Worm (Caenorhabditis elegans): ENCODE measurements around the gene nhr-141.

nhr-141 gene

DNA sequence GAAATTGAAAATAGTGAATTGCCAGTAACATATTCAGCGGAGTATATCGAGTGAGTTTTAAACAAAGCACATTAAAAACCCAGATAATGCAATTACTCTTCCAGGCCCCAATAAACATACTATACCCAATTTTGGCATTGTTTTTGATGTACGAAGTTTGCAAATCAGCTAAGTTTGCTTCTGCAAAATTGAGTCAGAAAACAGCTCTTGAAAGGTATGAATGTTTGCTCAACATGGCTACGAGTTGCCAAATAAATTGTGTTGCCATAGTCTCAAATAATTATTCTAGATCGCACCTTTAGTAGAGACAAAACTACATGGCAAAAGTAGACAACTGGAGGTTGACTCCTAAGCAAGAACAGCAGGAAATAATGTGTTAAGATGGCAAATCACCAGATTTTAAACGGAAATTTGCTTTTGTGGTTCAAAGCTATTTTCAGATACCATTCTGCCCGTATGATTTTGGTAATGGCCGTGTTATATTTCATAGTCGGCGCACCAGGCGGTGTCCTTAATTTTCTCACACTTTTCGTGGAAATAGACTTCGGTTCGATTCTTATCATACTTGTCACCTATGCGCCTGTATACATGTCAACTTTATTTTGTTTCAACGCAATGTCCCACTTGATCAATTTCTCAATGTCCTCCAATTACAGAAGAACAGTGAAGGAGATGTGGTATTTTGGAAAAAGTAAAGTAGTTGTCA lies 11.9 kb upstream of the nhr-141 start:
- TF ChIP-seq ref-1 (GFP tag; conservative IDR thresholded peaks at IDR 0.05) (no peak), ztf-29 (GFP tag; IDR thresholded peaks at IDR 0.05) (no peak), tab-1 (GFP tag; IDR thresholded peaks at IDR 0.05) (no peak)

DNA sequence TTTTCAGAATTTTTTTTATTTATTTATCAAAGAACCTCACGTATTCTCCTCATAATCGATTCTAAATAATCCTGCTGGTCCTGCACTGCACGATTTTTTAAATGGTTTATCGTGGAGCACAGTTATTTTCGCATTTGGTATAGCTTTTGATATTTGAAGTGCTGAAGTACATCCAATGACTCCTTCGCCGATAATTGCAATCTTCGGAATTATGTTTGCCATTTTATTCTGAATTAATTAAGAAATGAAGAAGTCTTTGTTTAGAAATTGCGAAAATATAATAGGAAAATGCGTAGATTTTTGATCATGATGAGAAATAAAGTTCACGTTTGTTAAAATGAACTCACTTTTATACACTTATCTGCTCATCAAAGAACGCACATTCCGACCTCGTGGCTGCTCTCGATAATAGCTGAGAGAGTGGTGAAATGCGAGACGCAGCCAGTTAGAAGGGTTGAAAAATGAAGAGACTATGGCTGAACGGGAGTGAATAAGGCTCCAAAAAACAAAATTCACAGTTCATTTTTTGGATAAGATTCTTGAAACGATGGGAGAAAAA lies 9.6 kb upstream of the nhr-141 start:
- TF ChIP-seq cog-1 (tag; optimal IDR thresholded peaks at IDR 0.05) (no peak), ztf-23 (GFP tag; IDR thresholded peaks at IDR 0.05) (no peak), T22C8.4 (GFP tag; IDR thresholded peaks at IDR 0.05) (no peak), flt-1 (GFP tag; IDR thresholded peaks at IDR 0.05) (no peak), tab-1 (GFP tag; IDR thresholded peaks at IDR 0.05) (no peak), med-1 (GFP tag; optimal IDR thresholded peaks at IDR 0.05; ENCODE audit: insufficient read depth) (no peak), klf-2 (GFP tag; conservative IDR thresholded peaks at IDR 0.05) (no peak), ztf-29 (GFP tag; IDR thresholded peaks at IDR 0.05) (no peak), ref-1 (GFP tag; conservative IDR thresholded peaks at IDR 0.05) (no peak)

DNA sequence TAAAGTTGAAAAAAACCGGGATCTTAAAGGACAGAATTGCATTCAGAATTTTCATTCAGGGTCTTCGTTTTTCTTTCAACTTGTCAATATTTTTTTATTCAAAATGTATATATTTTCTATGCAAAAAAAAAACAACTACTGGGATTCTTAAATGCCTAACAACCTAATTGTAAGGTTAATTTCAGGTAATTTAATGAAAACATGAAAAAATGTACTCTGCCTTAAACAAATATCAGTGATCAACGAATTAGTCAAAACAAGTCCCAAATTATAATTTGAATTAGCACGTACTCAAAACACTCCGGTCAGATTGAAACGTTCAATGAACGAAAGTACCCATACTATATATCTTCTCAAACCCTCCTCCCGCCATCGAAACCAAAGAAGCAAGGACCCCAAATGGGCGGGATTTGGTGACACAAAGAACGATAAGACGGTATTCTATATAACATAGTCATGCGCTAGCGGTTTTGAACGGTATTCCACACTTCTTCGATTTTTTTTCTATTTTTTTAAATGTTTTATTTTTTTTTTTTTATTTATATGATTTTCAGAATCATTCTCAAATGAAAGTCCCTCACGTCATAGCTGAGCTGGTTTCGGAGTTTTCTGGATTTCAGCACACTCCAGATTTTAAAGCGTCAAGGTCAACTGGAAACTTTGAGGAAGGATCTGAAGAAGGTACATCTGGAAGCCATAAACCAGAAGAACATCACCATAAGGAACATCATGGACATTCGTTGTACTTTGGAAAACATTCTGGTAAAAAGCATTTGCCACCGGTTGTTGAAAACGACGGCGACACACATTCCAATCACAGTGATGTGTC lies 8.9 kb upstream of the nhr-141 start, which contains the start of the genes ddo-2 and F25E5.8:
TSS of gene ddo-2 (minus strand) at position 330 of the 829 bp plus-strand sequence.
TSS of gene F25E5.8 (plus strand) at position 555 of the 829 bp plus-strand sequence.
- TF ChIP-seq cog-1 (tag; optimal IDR thresholded peaks at IDR 0.05), result no peak
- no peak for TF ChIP-seq ref-1 (GFP tag; conservative IDR thresholded peaks at IDR 0.05)
- no peak for TF ChIP-seq med-1 (GFP tag; optimal IDR thresholded peaks at IDR 0.05; ENCODE audit: insufficient read depth)
- TF ChIP-seq tab-1 (GFP tag; IDR thresholded peaks at IDR 0.05), result no peak
- TF ChIP-seq flt-1 (GFP tag; IDR thresholded peaks at IDR 0.05), result no peak
- no peak for TF ChIP-seq ztf-23 (GFP tag; IDR thresholded peaks at IDR 0.05)
- TF ChIP-seq T22C8.4 (GFP tag; IDR thresholded peaks at IDR 0.05), result no peak
- no peak for TF ChIP-seq klf-2 (GFP tag; conservative IDR thresholded peaks at IDR 0.05)
- TF ChIP-seq ztf-29 (GFP tag; IDR thresholded peaks at IDR 0.05), result no peak

DNA sequence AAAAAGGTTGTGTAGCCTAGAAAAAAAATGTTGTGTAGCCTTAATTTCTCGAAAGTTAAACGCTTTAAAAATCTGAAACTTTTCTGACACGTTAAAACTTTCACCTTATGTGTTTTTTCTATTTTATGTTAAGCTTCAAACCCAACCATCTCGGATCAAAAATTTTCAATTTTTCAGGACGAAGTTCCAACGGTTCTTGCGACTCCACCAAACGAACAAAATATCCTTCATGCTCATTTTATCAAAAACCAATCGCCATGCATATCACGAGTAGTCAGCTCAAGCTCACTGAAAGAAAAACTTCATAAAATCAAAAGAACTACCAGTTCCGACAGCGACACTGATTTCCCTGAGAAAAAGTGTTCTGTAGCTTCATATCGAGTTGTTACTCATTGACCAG lies 8.0 kb upstream of the nhr-141 start:
- no peak for TF ChIP-seq med-1 (GFP tag; optimal IDR thresholded peaks at IDR 0.05; ENCODE audit: insufficient read depth)
- no peak for TF ChIP-seq cog-1 (tag; optimal IDR thresholded peaks at IDR 0.05)

DNA sequence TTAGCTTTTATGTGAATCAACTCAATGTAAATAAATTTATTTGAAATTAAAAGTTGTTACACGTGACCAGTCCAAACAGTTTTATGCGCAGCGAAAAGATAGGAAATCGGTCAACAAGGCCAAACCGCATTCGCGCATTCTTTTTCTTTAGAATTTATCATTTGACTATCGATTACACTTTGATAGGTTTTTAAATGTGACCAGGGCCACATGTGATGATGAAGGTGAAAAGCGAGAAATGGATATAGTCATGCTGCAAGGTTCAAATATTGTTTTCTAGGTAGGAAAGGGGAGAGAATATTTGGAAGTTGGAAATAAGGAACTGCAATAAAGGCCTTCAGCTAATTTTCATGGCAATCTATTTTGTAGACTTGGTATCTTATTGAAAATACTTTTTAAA lies 7.5 kb upstream of the nhr-141 start:
- no peak for TF ChIP-seq cog-1 (tag; optimal IDR thresholded peaks at IDR 0.05)
- no peak for TF ChIP-seq ref-1 (GFP tag; conservative IDR thresholded peaks at IDR 0.05)
- no peak for TF ChIP-seq klf-2 (GFP tag; conservative IDR thresholded peaks at IDR 0.05)

DNA sequence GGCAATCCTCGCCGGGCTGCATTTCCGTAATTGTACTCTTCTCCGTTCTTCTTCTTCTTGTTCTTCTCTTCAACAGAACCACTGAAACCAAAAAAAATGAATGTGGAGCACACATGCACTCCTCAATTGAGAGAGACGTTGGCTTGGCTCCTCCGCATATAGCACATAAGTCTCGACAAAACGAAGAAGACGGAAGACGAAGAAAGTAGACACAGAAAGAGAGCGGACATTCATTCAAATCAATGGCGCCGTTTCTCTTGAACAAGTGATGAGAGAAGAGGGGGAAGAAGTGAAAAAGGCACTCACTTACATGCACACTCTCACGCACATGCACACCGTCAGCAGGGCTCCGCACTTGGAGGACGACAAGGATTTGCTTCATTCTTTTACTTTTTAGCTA lies 6.9 kb upstream of the nhr-141 start, which contains the start of gene F25E5.9:
TSS of gene F25E5.9 (minus strand) at position 382 of the 400 bp plus-strand sequence.
- TF ChIP-seq flt-1 (GFP tag; IDR thresholded peaks at IDR 0.05) (no peak), T22C8.4 (GFP tag; IDR thresholded peaks at IDR 0.05) (no peak), cog-1 (tag; optimal IDR thresholded peaks at IDR 0.05) (no peak), ztf-29 (GFP tag; IDR thresholded peaks at IDR 0.05) (no peak), ref-1 (GFP tag; conservative IDR thresholded peaks at IDR 0.05) (no peak), ztf-23 (GFP tag; IDR thresholded peaks at IDR 0.05) (no peak), tab-1 (GFP tag; IDR thresholded peaks at IDR 0.05) (no peak), med-1 (GFP tag; optimal IDR thresholded peaks at IDR 0.05; ENCODE audit: insufficient read depth) (no peak), klf-2 (GFP tag; conservative IDR thresholded peaks at IDR 0.05) (no peak)

DNA sequence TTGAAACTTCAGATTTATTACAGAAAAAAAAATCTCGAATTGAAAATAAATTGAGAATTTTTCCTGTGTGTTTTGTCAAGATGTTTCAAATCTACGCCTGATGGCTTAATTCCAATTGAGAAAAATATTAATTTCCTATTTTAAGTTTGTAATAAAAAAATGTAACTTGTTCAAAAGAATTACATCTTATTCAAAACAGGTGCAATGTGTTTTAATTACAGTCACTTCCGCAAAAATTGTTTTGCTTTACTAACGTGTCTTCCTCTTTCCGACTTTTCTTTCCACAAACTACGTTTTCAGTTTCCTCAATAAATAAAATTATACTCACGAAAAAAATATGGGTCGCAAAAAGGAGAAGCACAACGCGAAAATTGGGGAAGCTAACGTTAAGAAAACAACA lies 6.5 kb upstream of the nhr-141 start, which contains the start of gene F25E5.16:
TSS of gene F25E5.16 (plus strand) at position 301 of the 400 bp plus-strand sequence.
- TF ChIP-seq med-1 (GFP tag; optimal IDR thresholded peaks at IDR 0.05; ENCODE audit: insufficient read depth) (no peak), T22C8.4 (GFP tag; IDR thresholded peaks at IDR 0.05) (no peak), cog-1 (tag; optimal IDR thresholded peaks at IDR 0.05) (no peak), flt-1 (GFP tag; IDR thresholded peaks at IDR 0.05) (no peak), klf-2 (GFP tag; conservative IDR thresholded peaks at IDR 0.05) (no peak), ref-1 (GFP tag; conservative IDR thresholded peaks at IDR 0.05) (no peak), ztf-23 (GFP tag; IDR thresholded peaks at IDR 0.05) (no peak)

DNA sequence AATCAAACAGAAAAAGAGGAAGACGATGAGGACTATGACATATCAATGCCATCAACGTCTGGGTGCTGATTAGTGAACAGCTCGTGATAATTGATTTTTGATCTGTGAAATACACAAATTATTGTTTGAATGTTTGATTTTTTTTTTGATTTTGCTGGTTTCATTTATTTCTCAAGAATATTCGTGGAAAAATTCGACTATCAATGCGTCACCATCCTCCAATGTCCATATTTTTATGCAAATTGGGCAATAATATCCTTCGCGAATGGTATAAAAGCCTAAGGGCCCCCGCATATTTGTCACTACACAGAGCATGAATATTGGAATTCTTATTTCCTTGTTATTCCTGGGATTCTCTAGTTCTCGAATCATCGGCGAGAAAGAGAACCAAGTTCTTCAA lies 4.7 kb upstream of the nhr-141 start, which contains the start of gene try-13:
TSS of gene try-13 (plus strand) at position 301 of the 400 bp plus-strand sequence.
- TF ChIP-seq tab-1 (GFP tag; IDR thresholded peaks at IDR 0.05) (no peak), T22C8.4 (GFP tag; IDR thresholded peaks at IDR 0.05) (no peak), flt-1 (GFP tag; IDR thresholded peaks at IDR 0.05) (no peak), ztf-29 (GFP tag; IDR thresholded peaks at IDR 0.05) (no peak), ztf-23 (GFP tag; IDR thresholded peaks at IDR 0.05) (no peak), ref-1 (GFP tag; conservative IDR thresholded peaks at IDR 0.05) (no peak)

DNA sequence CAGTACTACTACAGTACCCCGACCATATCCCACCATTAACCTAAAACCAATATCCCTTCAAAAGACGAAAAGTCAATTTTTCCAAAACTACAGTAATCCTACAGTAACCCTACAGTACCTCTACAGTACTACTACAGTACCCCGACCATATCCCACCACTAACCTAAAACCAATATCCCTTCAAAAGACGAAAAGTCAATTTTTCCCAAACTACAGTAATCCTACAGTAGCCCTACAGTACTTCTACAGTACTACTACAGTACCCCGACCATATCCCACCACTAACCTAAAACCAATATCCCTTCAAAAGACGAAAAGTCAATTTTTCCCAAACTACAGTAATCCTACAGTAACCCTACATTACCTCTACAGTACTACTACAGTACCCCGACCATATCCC lies 981 bp upstream of the nhr-141 start:
- TF ChIP-seq klf-2 (GFP tag; conservative IDR thresholded peaks at IDR 0.05), result peak; percentile 79
- peak; percentile 39; the same call in 1 of the 2 replicates for TF ChIP-seq ztf-29 (GFP tag; IDR thresholded peaks at IDR 0.05)
- TF ChIP-seq flt-1 (GFP tag; IDR thresholded peaks at IDR 0.05), result 0 out of 2 replicates have a peak, but pooled peaks have one; percentile 27
- peak; percentile 46; the same call in 1 of the 2 replicates for TF ChIP-seq ref-1 (GFP tag; conservative IDR thresholded peaks at IDR 0.05)
- TF ChIP-seq ztf-23 (GFP tag; IDR thresholded peaks at IDR 0.05), result peak; percentile 79; the same call in 1 of the 2 replicates
